Worm (Caenorhabditis elegans) whole organism, L4 larva: ENCODE measurements around the gene R02F2.4.

Experiments used
- D1046.2 ChIP-seq: fragments of 200-800 bp; sonication (Bioruptor generic); IDR thresholded peaks from 2 replicates; pipeline ENCODE4 v1.3.6; 2022; ENCODE audit warnings: missing genetic modification characterization, missing compliant biosample characterization
- F10B5.3 ChIP-seq: sonication (generic microtip); optimal IDR thresholded peaks from 2 replicates; lab custom pipeline; 2016; ENCODE audit warnings: mild to moderate bottlenecking, missing genetic modification characterization, missing compliant biosample characterization
- F26F4.8 ChIP-seq: fragments of 200-800 bp; sonication (Bioruptor generic); conservative IDR thresholded peaks from 2 replicates; pipeline ENCODE4 v1.3.6; 2022; ENCODE audit warnings: missing genetic modification characterization, missing compliant biosample characterization
- F37D6.2 ChIP-seq: sonication (generic microtip); optimal IDR thresholded peaks from 2 replicates; lab custom pipeline; 2016; ENCODE audit warnings: mild to moderate bottlenecking, missing genetic modification characterization, missing compliant biosample characterization
- F44E2.7 ChIP-seq: fragments of 200-800 bp; sonication (Bioruptor generic); IDR thresholded peaks from 2 replicates; pipeline ENCODE4 v2.1.2; 2022; ENCODE audit warnings: missing genetic modification characterization, missing compliant biosample characterization
- T20F7.1 ChIP-seq: fragments of 200-800 bp; sonication (Bioruptor generic); optimal IDR thresholded peaks from 2 replicates; lab custom pipeline; 2018; ENCODE audit warnings: mild to moderate bottlenecking, missing genetic modification characterization, missing compliant biosample characterization
- Y105C5A.15 ChIP-seq: fragments of 200-800 bp; sonication (Bioruptor generic); IDR thresholded peaks from 2 replicates; pipeline ENCODE4 v1.3.6; 2022; ENCODE audit warnings: missing genetic modification characterization, missing compliant biosample characterization
- Y75B8A.6 ChIP-seq: fragments of 200-800 bp; sonication (Bioruptor generic); IDR thresholded peaks from 2 replicates; pipeline ENCODE4 v1.3.6; 2022; ENCODE audit warnings: missing genetic modification reagents, missing genetic modification characterization, missing compliant biosample characterization
- ZK337.2 ChIP-seq: fragments of 200-800 bp; sonication (Bioruptor generic); IDR thresholded peaks from 2 replicates; pipeline ENCODE4 v1.3.6; 2022; ENCODE audit warnings: missing genetic modification reagents, missing genetic modification characterization, missing compliant biosample characterization
- aha-1 ChIP-seq: fragments of 150-350 bp; peaks from one replicate; lab custom pipeline; 2014; ENCODE audit warnings: missing biosample characterization, missing genetic modification characterization
- attf-4 ChIP-seq: sonication (generic microtip); optimal IDR thresholded peaks from 3 replicates; lab custom pipeline; 2017; ENCODE audit warnings: missing biosample characterization, missing genetic modification characterization
- ceh-20 ChIP-seq: fragments of 200-800 bp; sonication (Bioruptor generic); IDR thresholded peaks from 2 replicates; pipeline ENCODE4 v1.3.6; 2022; ENCODE audit warnings: missing genetic modification reagents, missing genetic modification characterization, missing compliant biosample characterization
- ceh-44 ChIP-seq: fragments of 200-800 bp; sonication (Bioruptor generic); IDR thresholded peaks from 2 replicates; pipeline ENCODE4 v1.3.6; 2022; ENCODE audit warnings: missing genetic modification reagents, missing genetic modification characterization, missing compliant biosample characterization
- ceh-82 ChIP-seq: sonication (generic microtip); optimal IDR thresholded peaks from 2 replicates; lab custom pipeline; 2017; ENCODE audit warnings: missing biosample characterization, missing genetic modification characterization
- ces-1 ChIP-seq: fragments of 150-350 bp; sonication (generic microtip); optimal IDR thresholded peaks from 4 replicates; lab custom pipeline; 2014; ENCODE audit warnings: missing biosample characterization, missing genetic modification reagents, missing genetic modification characterization
- daf-12 ChIP-seq: fragments of 150-350 bp; optimal IDR thresholded peaks from 2 replicates; lab custom pipeline; 2014; ENCODE audit warnings: missing biosample characterization, missing genetic modification reagents, missing genetic modification characterization
- daf-16 ChIP-seq, 3 experiments: sonication (generic microtip); optimal IDR thresholded peaks; 2 replicates each; lab custom pipeline; 2016 to 2017; ENCODE audit warnings: missing genetic modification characterization in 3 of 3, missing genetic modification reagents in 3 of 3, mild to moderate bottlenecking in 2 of 3, missing compliant biosample characterization in 2 of 3, missing biosample characterization in 1 of 3, moderate library complexity in 1 of 3
- dmd-8 ChIP-seq: fragments of 200-800 bp; sonication (Bioruptor generic); IDR thresholded peaks from 2 replicates; pipeline ENCODE4 v1.3.6; 2022; ENCODE audit warnings: missing genetic modification characterization, missing compliant biosample characterization
- dmd-9 ChIP-seq: fragments of 200-800 bp; sonication (Bioruptor generic); IDR thresholded peaks from 2 replicates; pipeline ENCODE4 v1.3.6; 2022; ENCODE audit warnings: missing genetic modification reagents, missing genetic modification characterization, missing compliant biosample characterization
- duxl-1 ChIP-seq: sonication (generic microtip); optimal IDR thresholded peaks from 2 replicates; lab custom pipeline; 2016; ENCODE audit warnings: mild to moderate bottlenecking, missing genetic modification characterization, moderate library complexity, missing compliant biosample characterization; ENCODE audit not compliant: poor library complexity
- dve-1 ChIP-seq: sonication (generic microtip); optimal IDR thresholded peaks from 2 replicates; lab custom pipeline; 2017; ENCODE audit warnings: antibody characterized with exemption, mild to moderate bottlenecking, missing genetic modification characterization, missing compliant biosample characterization; ENCODE audit not compliant: insufficient read depth
- fos-1 ChIP-seq: fragments of 150-350 bp; optimal IDR thresholded peaks from 2 replicates; lab custom pipeline; 2014; ENCODE audit warnings: missing biosample characterization, missing genetic modification characterization
- hlh-30 ChIP-seq: sonication (generic microtip); optimal IDR thresholded peaks from 2 replicates; lab custom pipeline; 2017; ENCODE audit warnings: antibody characterized with exemption, mild to moderate bottlenecking, missing genetic modification characterization, missing compliant biosample characterization; ENCODE audit not compliant: insufficient read depth
- lim-7 ChIP-seq: fragments of 200-800 bp; sonication (Bioruptor generic); IDR thresholded peaks from 2 replicates; pipeline ENCODE4 v1.3.6; 2022; ENCODE audit warnings: missing genetic modification characterization, missing compliant biosample characterization
- lin-13 ChIP-seq: fragments of 150-350 bp; optimal IDR thresholded peaks from 2 replicates; lab custom pipeline; 2014; ENCODE audit warnings: missing biosample characterization, missing genetic modification reagents, missing genetic modification characterization
- lin-15B ChIP-seq: fragments of 150-350 bp; sonication (generic microtip); optimal IDR thresholded peaks from 3 replicates; lab custom pipeline; 2014; ENCODE audit warnings: missing biosample characterization, missing genetic modification characterization
- lin-39 ChIP-seq: fragments of 150-350 bp; optimal IDR thresholded peaks from 2 replicates; lab custom pipeline; 2014; ENCODE audit warnings: missing biosample characterization, missing genetic modification reagents, missing genetic modification characterization
- lir-3 ChIP-seq: sonication (generic microtip); optimal IDR thresholded peaks from 2 replicates; lab custom pipeline; 2016; ENCODE audit warnings: mild to moderate bottlenecking, missing genetic modification characterization, missing compliant biosample characterization
- mdt-29 ChIP-seq: fragments of 200-800 bp; sonication (Bioruptor generic); IDR thresholded peaks from 2 replicates; pipeline ENCODE4 v1.3.6; 2022; ENCODE audit warnings: missing genetic modification reagents, missing genetic modification characterization, missing compliant biosample characterization
- mep-1 ChIP-seq: fragments of 150-350 bp; sonication (generic microtip); optimal IDR thresholded peaks from 3 replicates; lab custom pipeline; 2014; ENCODE audit warnings: missing biosample characterization, missing genetic modification characterization
- mxl-3 ChIP-seq: fragments of 200-800 bp; sonication (Bioruptor generic); optimal IDR thresholded peaks from 2 replicates; lab custom pipeline; 2018; ENCODE audit warnings: mild to moderate bottlenecking, missing genetic modification characterization, missing compliant biosample characterization
- nhr-10 ChIP-seq: fragments of 150-350 bp; optimal IDR thresholded peaks from 2 replicates; lab custom pipeline; 2014; ENCODE audit warnings: missing biosample characterization, missing genetic modification characterization
- nhr-41 ChIP-seq: fragments of 200-800 bp; sonication (Bioruptor generic); IDR thresholded peaks from 2 replicates; pipeline ENCODE4 v1.3.6; 2022; ENCODE audit warnings: missing genetic modification reagents, missing genetic modification characterization, missing compliant biosample characterization
- nhr-6 ChIP-seq: fragments of 150-350 bp; optimal IDR thresholded peaks from 2 replicates; lab custom pipeline; 2014; ENCODE audit warnings: missing biosample characterization, missing genetic modification characterization
- nhr-76 ChIP-seq: fragments of 150-350 bp; optimal IDR thresholded peaks from 2 replicates; lab custom pipeline; 2014; ENCODE audit warnings: missing biosample characterization, missing genetic modification characterization
- php-3 ChIP-seq: fragments of 200-800 bp; sonication (Bioruptor generic); IDR thresholded peaks from 2 replicates; pipeline ENCODE4 v1.3.6; 2022; ENCODE audit warnings: missing genetic modification reagents, missing genetic modification characterization, missing compliant biosample characterization
- rbr-2 ChIP-seq: sonication (generic microtip); optimal IDR thresholded peaks from 2 replicates; lab custom pipeline; 2016; ENCODE audit warnings: missing genotype, missing genetic modification characterization, missing compliant biosample characterization
- sdz-12 ChIP-seq: fragments of 200-800 bp; sonication (Bioruptor generic); optimal IDR thresholded peaks from 2 replicates; lab custom pipeline; 2018; ENCODE audit warnings: mild to moderate bottlenecking, missing genetic modification characterization, missing compliant biosample characterization
- snpc-1.2 ChIP-seq: fragments of 200-800 bp; sonication (Bioruptor generic); IDR thresholded peaks from 2 replicates; pipeline ENCODE4 v1.3.6; 2022; ENCODE audit warnings: missing genetic modification reagents, missing genetic modification characterization, missing compliant biosample characterization
- snpc-4 ChIP-seq: fragments of 150-350 bp; optimal IDR thresholded peaks from 2 replicates; lab custom pipeline; 2014; ENCODE audit warnings: missing biosample characterization, missing genetic modification characterization
- spr-1 ChIP-seq: sonication (generic microtip); optimal IDR thresholded peaks from 2 replicates; lab custom pipeline; 2016; ENCODE audit warnings: mild to moderate bottlenecking, missing genetic modification characterization, missing compliant biosample characterization
- tag-97 ChIP-seq: fragments of 200-800 bp; sonication (Bioruptor generic); IDR thresholded peaks from 2 replicates; pipeline ENCODE4 v1.3.6; 2022; ENCODE audit warnings: missing genetic modification characterization, missing compliant biosample characterization
- tra-1 ChIP-seq: fragments of 200-800 bp; sonication (Bioruptor generic); IDR thresholded peaks from 2 replicates; pipeline ENCODE4 v1.3.6; 2022; ENCODE audit warnings: missing genetic modification reagents, missing genetic modification characterization, missing compliant biosample characterization
- unc-39 ChIP-seq: sonication (generic microtip); optimal IDR thresholded peaks from 2 replicates; lab custom pipeline; 2017; ENCODE audit warnings: missing biosample characterization, missing genetic modification characterization
- unc-62 ChIP-seq, 3 experiments: fragments of 150-350 bp in 1 of 3; sonication (generic microtip); optimal IDR thresholded peaks in 2 of 3; peaks in 1 of 3; 1 replicate in 1 of 3; 2 replicates in 2 of 3; lab custom pipeline; 2014 to 2017; ENCODE audit warnings: missing biosample characterization in 3 of 3, missing genetic modification characterization in 3 of 3, missing genetic modification reagents in 3 of 3, missing genotype in 1 of 3
- vab-7 ChIP-seq: fragments of 200-800 bp; sonication (Bioruptor generic); IDR thresholded peaks from 2 replicates; pipeline ENCODE4 v1.3.6; 2022; ENCODE audit warnings: missing genetic modification reagents, missing genetic modification characterization, missing compliant biosample characterization
- zag-1 ChIP-seq: fragments of 150-350 bp; optimal IDR thresholded peaks from 2 replicates; lab custom pipeline; 2014; ENCODE audit warnings: missing biosample characterization, missing genetic modification characterization
- zfp-3 ChIP-seq: fragments of 200-800 bp; sonication (Bioruptor generic); conservative IDR thresholded peaks from 2 replicates; pipeline ENCODE4 v1.3.6; 2022; ENCODE audit warnings: missing genetic modification reagents, missing genetic modification characterization, missing compliant biosample characterization
- zip-11 ChIP-seq: fragments of 200-800 bp; sonication (Bioruptor generic); IDR thresholded peaks from 2 replicates; pipeline ENCODE4 v1.3.6; 2022; ENCODE audit warnings: missing genetic modification characterization, missing compliant biosample characterization
- zip-2 ChIP-seq: fragments of 150-350 bp; optimal IDR thresholded peaks from 2 replicates; lab custom pipeline; 2014; ENCODE audit warnings: missing biosample characterization, missing genetic modification characterization
- ztf-7 ChIP-seq: fragments of 150-350 bp; optimal IDR thresholded peaks from 2 replicates; lab custom pipeline; 2014; ENCODE audit warnings: missing biosample characterization, missing genetic modification characterization

R02F2.4 gene

ce11 chrIII:5449762-5450308 lies 34.3 kb upstream of the R02F2.4 start, which contains the start of gene F48E8.8 (continued):
- TF ChIP-seq vab-7 (GFP tag; lab: Robert Waterston, UW): 0 out of 2 replicates have a peak, but pooled peaks have one; percentile 12
- no peak for TF ChIP-seq F26F4.8
- TF ChIP-seq T20F7.1 (GFP tag; lab: Kevin White, UChicago): no peak
- no peak for TF ChIP-seq tra-1 (GFP tag; lab: Robert Waterston, UW)
- TF ChIP-seq lin-15B: no peak
- TF ChIP-seq fos-1 (tag; lab: Kevin White, UChicago): no peak
- no peak for TF ChIP-seq unc-39 (tag; lab: Kevin White, UChicago)
- TF ChIP-seq zip-11 (GFP tag; lab: Robert Waterston, UW): no peak
- no peak for TF ChIP-seq ZK337.2 (GFP tag; lab: Robert Waterston, UW)
- peak; percentile 77 for TF ChIP-seq hlh-30 (tag; lab: Kevin White, UChicago)
- TF ChIP-seq php-3: no peak
- TF ChIP-seq nhr-76 (tag; lab: Kevin White, UChicago): no peak
- TF ChIP-seq zag-1 (tag; lab: Kevin White, UChicago): no peak
- TF ChIP-seq aha-1 (tag; lab: Kevin White, UChicago): peak; percentile 95
- TF ChIP-seq Y105C5A.15 (GFP tag; lab: Robert Waterston, UW): no peak
- no peak for TF ChIP-seq Y75B8A.6 (GFP tag; lab: Robert Waterston, UW)
- TF ChIP-seq zfp-3 (GFP tag; lab: Robert Waterston, UW): no peak
- no peak for TF ChIP-seq F37D6.2 (tag; lab: Kevin White, UChicago)
- peak in 1 of 2 experiments; percentile 21 for TF ChIP-seq daf-16 (GFP tag; optimal IDR thresholded peaks at IDR 0.05; lab: Kevin White, UChicago)
- TF ChIP-seq daf-16 (tag; optimal IDR thresholded peaks at IDR 0.05; lab: Kevin White, UChicago): peak; percentile 12
- TF ChIP-seq lim-7 (GFP tag; lab: Robert Waterston, UW): no peak
- TF ChIP-seq tag-97: no peak
- no peak for TF ChIP-seq nhr-10 (tag; lab: Kevin White, UChicago)
- TF ChIP-seq zip-2 (tag; lab: Kevin White, UChicago): no peak
- peak; percentile 68 for TF ChIP-seq dve-1
- TF ChIP-seq D1046.2 (GFP tag; lab: Robert Waterston, UW): no peak
- TF ChIP-seq snpc-1.2 (GFP tag; lab: Robert Waterston, UW): no peak
- TF ChIP-seq F10B5.3 (tag; lab: Kevin White, UChicago): no peak
- no peak for TF ChIP-seq ces-1 (GFP tag; lab: Kevin White, UChicago)
- TF ChIP-seq ceh-20 (GFP tag; lab: Robert Waterston, UW): no peak
- TF ChIP-seq nhr-6 (tag; lab: Kevin White, UChicago): peak; percentile 21
- TF ChIP-seq duxl-1 (tag; lab: Kevin White, UChicago): no peak
- peak; percentile 9 for TF ChIP-seq mxl-3 (GFP tag; lab: Kevin White, UChicago)
- TF ChIP-seq daf-12: no peak
- peak; percentile 34 for TF ChIP-seq mep-1 (tag; lab: Kevin White, UChicago)
- no peak for TF ChIP-seq ceh-82 (tag; lab: Kevin White, UChicago)
- no peak for TF ChIP-seq dmd-8 (GFP tag; lab: Robert Waterston, UW)
- peak; percentile 58 for TF ChIP-seq rbr-2
- no peak for TF ChIP-seq mdt-29
- peak in 1 of 2 experiments; percentile 89 for TF ChIP-seq unc-62 (GFP tag; optimal IDR thresholded peaks at IDR 0.05 in 1 of 2; lab: Kevin White, UChicago)
- TF ChIP-seq unc-62 (tag; optimal IDR thresholded peaks at IDR 0.05; lab: Kevin White, UChicago): no peak
- TF ChIP-seq snpc-4 (tag; lab: Kevin White, UChicago): no peak
- TF ChIP-seq ceh-44 (GFP tag; lab: Robert Waterston, UW): no peak
- TF ChIP-seq ztf-7 (tag; lab: Kevin White, UChicago): no peak
- TF ChIP-seq dmd-9 (GFP tag; lab: Robert Waterston, UW): no peak
- TF ChIP-seq lir-3 (tag; lab: Kevin White, UChicago): no peak
- TF ChIP-seq F44E2.7 (GFP tag; lab: Robert Waterston, UW): no peak
- peak; percentile 25 for TF ChIP-seq lin-13 (GFP tag; lab: Kevin White, UChicago)
- no peak for TF ChIP-seq attf-4 (tag; lab: Kevin White, UChicago)
- no peak for TF ChIP-seq nhr-41 (GFP tag; lab: Robert Waterston, UW)
- TF ChIP-seq sdz-12 (GFP tag; lab: Kevin White, UChicago): no peak
- TF ChIP-seq spr-1: no peak
- no peak for TF ChIP-seq lin-39 (tag; lab: Kevin White, UChicago)
